Worm (Caenorhabditis elegans): Measurements from ENCODE around the gene K08E7.6.

Gene K08E7.6

ce11 chrIV:12545902-12546301 is 35.0 kb downstream of the K08E7.6 start:
- TF ChIP-seq him-1 (tag; optimal IDR thresholded peaks at IDR 0.05) = no peak
- no peak for TF ChIP-seq W03F9.2 (tag; optimal IDR thresholded peaks at IDR 0.05)
- no peak for TF ChIP-seq dao-5 (tag; optimal IDR thresholded peaks at IDR 0.05)

ce11 chrIV:12545393-12545792 is 35.6 kb downstream of the K08E7.6 start:
- no peak for TF ChIP-seq dao-5 (tag; optimal IDR thresholded peaks at IDR 0.05)
- TF ChIP-seq W03F9.2 (tag; optimal IDR thresholded peaks at IDR 0.05) = no peak
- TF ChIP-seq him-1 (tag; optimal IDR thresholded peaks at IDR 0.05) = no peak

ce11 chrIV:12544624-12545023 is 36.3 kb downstream of the K08E7.6 start:
- no peak for TF ChIP-seq W03F9.2 (tag; optimal IDR thresholded peaks at IDR 0.05)
- TF ChIP-seq dao-5 (tag; optimal IDR thresholded peaks at IDR 0.05) = no peak
- no peak for TF ChIP-seq him-1 (tag; optimal IDR thresholded peaks at IDR 0.05)

ce11 chrIV:12542011-12542410 is 38.9 kb downstream of the K08E7.6 start, which contains the start of gene ham-1:
ham-1 (plus strand) TSS chrIV:12542183.
- no peak for TF ChIP-seq him-1 (tag; optimal IDR thresholded peaks at IDR 0.05)
- TF ChIP-seq dao-5 (tag; optimal IDR thresholded peaks at IDR 0.05) = no peak
- no peak for TF ChIP-seq W03F9.2 (tag; optimal IDR thresholded peaks at IDR 0.05)

- TF ChIP-seq dao-5 (tag; optimal IDR thresholded peaks at IDR 0.05) = no peak
- no peak for TF ChIP-seq W03F9.2 (tag; optimal IDR thresholded peaks at IDR 0.05)
- TF ChIP-seq him-1 (tag; optimal IDR thresholded peaks at IDR 0.05) = no peak
These were observed 40.7 kb downstream of the K08E7.6 start for ce11 chrIV:12540242-12540641.

ce11 chrIV:12537694-12538093 is 43.3 kb downstream of the K08E7.6 start:
- TF ChIP-seq him-1 (tag; optimal IDR thresholded peaks at IDR 0.05) = no peak

ce11 chrIV:12536358-12536757 is 44.6 kb downstream of the K08E7.6 start:
- no peak for TF ChIP-seq him-1 (tag; optimal IDR thresholded peaks at IDR 0.05)
- TF ChIP-seq W03F9.2 (tag; optimal IDR thresholded peaks at IDR 0.05) = no peak
- no peak for TF ChIP-seq dao-5 (tag; optimal IDR thresholded peaks at IDR 0.05)

ce11 chrIV:12531464-12531863 is 49.5 kb downstream of the K08E7.6 start:
- TF ChIP-seq W03F9.2 (tag; optimal IDR thresholded peaks at IDR 0.05) = no peak
- TF ChIP-seq him-1 (tag; optimal IDR thresholded peaks at IDR 0.05) = no peak
- TF ChIP-seq dao-5 (tag; optimal IDR thresholded peaks at IDR 0.05) = no peak

ce11 chrIV:12531047-12531446 is 49.9 kb downstream of the K08E7.6 start, which contains the start of gene F53B2.5:
F53B2.5 (minus strand) TSS chrIV:12531147.
- TF ChIP-seq him-1 (tag; optimal IDR thresholded peaks at IDR 0.05) = no peak
- no peak for TF ChIP-seq W03F9.2 (tag; optimal IDR thresholded peaks at IDR 0.05)
- no peak for TF ChIP-seq dao-5 (tag; optimal IDR thresholded peaks at IDR 0.05)
